Worm (Caenorhabditis elegans) whole organism, mixed stage, embryonic: ENCODE measurements around the gene nas-22.

ENCODE experiments used
- ces-1 ChIP-seq: fragments of 150-350 bp; optimal IDR thresholded peaks from 2 replicates; lab custom pipeline; 2014; ENCODE audit warnings: missing biosample characterization, missing genetic modification reagents, missing genetic modification characterization
- elt-1 ChIP-seq: sonication (generic microtip); optimal IDR thresholded peaks from 2 replicates; lab custom pipeline; 2017; ENCODE audit warnings: missing genetic modification characterization, mild to moderate bottlenecking, missing compliant biosample characterization, antibody characterized with exemption, moderate library complexity, borderline replicate concordance; ENCODE audit not compliant: insufficient read depth
- lin-13 ChIP-seq: fragments of 150-350 bp; optimal IDR thresholded peaks from 2 replicates; lab custom pipeline; 2014; ENCODE audit warnings: missing biosample characterization, missing genetic modification characterization
- mls-2 ChIP-seq: sonication (generic microtip); optimal IDR thresholded peaks from 2 replicates; lab custom pipeline; 2016; ENCODE audit warnings: mild to moderate bottlenecking, missing genetic modification characterization, moderate library complexity, missing compliant biosample characterization
- nhr-76 ChIP-seq: sonication (generic microtip); optimal IDR thresholded peaks from 2 replicates; lab custom pipeline; 2017; ENCODE audit warnings: missing biosample characterization, missing genetic modification characterization
- sem-2 ChIP-seq: fragments of 200-800 bp; sonication (Bioruptor generic); optimal IDR thresholded peaks from 2 replicates; lab custom pipeline; 2018; ENCODE audit warnings: mild to moderate bottlenecking, missing genetic modification characterization, missing compliant biosample characterization
- snpc-4 ChIP-seq: fragments of 150-350 bp; optimal IDR thresholded peaks from 2 replicates; lab custom pipeline; 2014; ENCODE audit warnings: missing biosample characterization, missing genetic modification characterization
- sptf-1 ChIP-seq: sonication (generic microtip); optimal IDR thresholded peaks from 2 replicates; lab custom pipeline; 2017; ENCODE audit warnings: mild to moderate bottlenecking, missing genetic modification characterization, moderate library complexity, missing compliant biosample characterization
- unc-62 ChIP-seq: fragments of 150-350 bp; optimal IDR thresholded peaks from 2 replicates; lab custom pipeline; 2014; ENCODE audit warnings: missing biosample characterization, missing genetic modification reagents, missing genetic modification characterization

ce11 chrV:11497475-11497874 is 23.0 kb downstream of the nas-22 start:
- TF ChIP-seq lin-13 (tag; lab: Kevin White, UChicago) (no peak), unc-62 (GFP tag; lab: Kevin White, UChicago) (no peak), elt-1 (tag; lab: Kevin White, UChicago) (no peak), mls-2 (tag; lab: Kevin White, UChicago) (no peak), snpc-4 (tag; lab: Kevin White, UChicago) (no peak), sptf-1 (tag; lab: Kevin White, UChicago) (no peak), nhr-76 (tag; lab: Kevin White, UChicago) (no peak), ces-1 (GFP tag; lab: Kevin White, UChicago) (no peak), sem-2 (GFP tag; lab: Kevin White, UChicago) (no peak)
